Fruit fly (Drosophila melanogaster) whole organism, pupa: ENCODE data around the gene CG13077.

Source experiments
- CG14655 ChIP-seq: fragments of 200-800 bp; sonication (Bioruptor generic); optimal IDR thresholded peaks from 3 replicates; lab custom pipeline; 2017; ENCODE audit warnings: mild to moderate bottlenecking, missing biosample characterization, missing genetic modification reagents, missing genetic modification characterization
- Pif1A ChIP-seq: fragments of 200-800 bp; sonication (Bioruptor generic); optimal IDR thresholded peaks from 3 replicates; lab custom pipeline; 2016; ENCODE audit warnings: missing biosample characterization, missing genetic modification characterization

- no peak for TF ChIP-seq CG14655 (GFP tag; lab: Kevin White, UChicago)
- TF ChIP-seq Pif1A (GFP tag; lab: Kevin White, UChicago): no peak
These were observed 49.6 kb upstream of the CG13077 start for dm6 chr2L:19516062-19516461.
